Worm (Caenorhabditis elegans): ENCODE measurements around the gene srx-38.

DNA sequence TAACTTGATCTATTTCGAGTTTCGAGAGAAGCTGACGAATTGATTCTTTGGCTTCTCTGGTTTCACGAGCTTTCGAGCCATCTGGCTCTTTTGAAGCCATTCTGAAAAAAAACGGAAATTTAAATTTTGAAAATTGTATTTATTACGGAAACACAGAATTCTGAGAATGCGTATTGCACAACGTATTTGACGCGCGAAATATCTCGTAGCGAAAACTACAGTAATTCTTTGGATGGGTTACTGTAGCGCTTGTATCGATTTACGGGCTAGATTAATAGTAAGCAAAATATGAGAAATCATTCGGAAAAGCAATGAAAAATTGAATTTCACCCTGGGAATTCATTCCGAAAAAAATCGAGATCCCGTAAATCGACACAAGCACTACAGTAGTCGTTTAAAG is 41.8 kb downstream of the srx-38 start, which contains the start of gene C04F5.8:
- no peak for TF ChIP-seq fax-1 (tag; optimal IDR thresholded peaks at IDR 0.05)
- no peak for TF ChIP-seq madf-2 (tag; optimal IDR thresholded peaks at IDR 0.05)
- TF ChIP-seq ama-1 (optimal IDR thresholded peaks at IDR 0.05) = no peak
- TF ChIP-seq K09A11.1 (tag; optimal IDR thresholded peaks at IDR 0.05; ENCODE audit: insufficient read depth) = no peak
